Fruit fly (Drosophila melanogaster) whole organism, pupa: Measurements from ENCODE around the gene CG10254.

ENCODE experiments used
- CG10348 ChIP-seq: fragments of 200-800 bp; sonication (Bioruptor generic); IDR thresholded peaks from 2 replicates; pipeline ENCODE4 v1.3.6; 2022; ENCODE audit warnings: missing biosample characterization, missing genetic modification characterization
- CG13204 ChIP-seq: fragments of 200-800 bp; sonication (Bioruptor generic); optimal IDR thresholded peaks from 2 replicates; lab custom pipeline; 2018; ENCODE audit warnings: missing biosample characterization, mild to moderate bottlenecking, missing genetic modification characterization, moderate library complexity
- CG14655 ChIP-seq: fragments of 200-800 bp; sonication (Bioruptor generic); optimal IDR thresholded peaks from 3 replicates; lab custom pipeline; 2017; ENCODE audit warnings: mild to moderate bottlenecking, missing biosample characterization, missing genetic modification reagents, missing genetic modification characterization
- CG8159 ChIP-seq: fragments of 200-800 bp; sonication (Bioruptor generic); optimal IDR thresholded peaks from 3 replicates; lab custom pipeline; 2018; ENCODE audit warnings: missing biosample characterization, mild to moderate bottlenecking, missing genetic modification characterization, moderate library complexity
- EcR ChIP-seq: fragments of 200-800 bp; sonication (Bioruptor generic); optimal IDR thresholded peaks from 3 replicates; lab custom pipeline; 2019; ENCODE audit warnings: missing biosample characterization, missing genetic modification characterization, mild to moderate bottlenecking, moderate library complexity, missing genetic modification reagents
- Ets98B ChIP-seq: fragments of 200-800 bp; sonication (Bioruptor generic); IDR thresholded peaks from 2 replicates; pipeline ENCODE4 v1.3.6; 2022; ENCODE audit warnings: missing biosample characterization, missing genetic modification characterization
- fd96Ca ChIP-seq: fragments of 200-800 bp; sonication (Bioruptor generic); IDR thresholded peaks from 3 replicates; pipeline ENCODE4 v1.3.6; 2022; ENCODE audit warnings: missing biosample characterization, missing genetic modification characterization

DNA sequence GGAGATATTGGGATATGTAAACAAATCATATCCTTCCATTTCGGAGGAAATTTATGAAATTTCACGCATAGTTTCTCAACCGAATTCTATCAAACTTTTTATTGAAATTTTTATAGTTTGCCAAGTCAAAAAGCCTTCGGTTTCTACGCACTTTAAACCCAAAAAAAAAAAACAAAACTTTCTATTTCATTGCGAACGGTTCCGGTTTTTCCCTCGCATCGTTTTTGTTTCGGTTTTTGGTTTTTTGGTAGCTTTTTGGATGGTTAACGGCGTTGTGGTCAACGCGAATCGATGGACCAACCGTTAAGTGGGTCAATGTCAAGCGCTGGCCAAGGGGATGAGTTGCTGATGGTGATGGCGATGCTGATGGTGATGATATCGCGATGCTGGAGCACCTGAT lies 46.2 kb upstream of the CG10254 start:
- TF ChIP-seq CG14655 (GFP tag; lab: Kevin White, UChicago) (no peak), Ets98B (GFP tag; lab: Robert Waterston, UW) (no peak), CG10348 (GFP tag; lab: Robert Waterston, UW) (no peak), EcR (GFP tag; lab: Kevin White, UChicago) (no peak), CG8159 (tag; lab: Kevin White, UChicago) (no peak), CG13204 (no peak), fd96Ca (no peak)
